Fruit fly (Drosophila melanogaster): ENCODE data around the gene CG3225.

The CG3225 gene

DNA sequence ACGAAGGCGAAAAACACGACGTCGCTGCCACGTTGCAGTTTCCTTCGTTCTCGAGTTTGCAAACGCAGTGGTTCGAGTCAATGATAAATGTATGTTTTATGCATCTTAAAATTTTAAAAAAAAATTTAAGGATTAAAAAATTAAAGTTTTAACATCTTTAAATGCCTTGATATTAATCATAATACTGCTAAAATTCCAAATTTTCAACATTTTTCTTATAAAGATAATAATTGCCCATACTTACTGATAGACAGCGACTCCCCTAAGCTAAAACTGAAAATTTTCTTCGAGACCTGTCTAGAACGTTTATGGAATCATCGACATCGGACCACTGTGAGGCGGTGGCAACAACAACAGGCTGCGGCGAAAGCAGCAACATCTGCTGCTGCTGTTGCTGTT is 3.3 kb upstream of the CG3225 start (continued):
- TF ChIP-seq Xbp1 (GFP tag; optimal IDR thresholded peaks at IDR 0.05) (peak; percentile 46), CG7786 (GFP tag; optimal IDR thresholded peaks at IDR 0.05) (no peak), CG14667 (GFP tag; IDR thresholded peaks at IDR 0.05) (peak; percentile 49), CG13424 (tag; optimal IDR thresholded peaks at IDR 0.05) (peak; percentile 73), eyg (GFP tag; optimal IDR thresholded peaks at IDR 0.05) (no peak), CG9727 (GFP tag; optimal IDR thresholded peaks at IDR 0.05) (peak; percentile 78), B-H2 (GFP tag; optimal IDR thresholded peaks at IDR 0.05) (peak; percentile 34), MTF-1 (GFP tag; optimal IDR thresholded peaks at IDR 0.05; ENCODE audit: borderline replicate concordance) (no peak), Adf1 (GFP tag; IDR thresholded peaks at IDR 0.05) (peak; percentile 40), Trl (optimal IDR thresholded peaks at IDR 0.05) (no peak), Trl (GFP tag; optimal IDR thresholded peaks at IDR 0.05) (peak; percentile 50), CG16813 (GFP tag; IDR thresholded peaks at IDR 0.05; ENCODE audit: partially characterized antibody) (0 out of 3 replicates have a peak, but pooled peaks have one; percentile 42), zen (tag; optimal IDR thresholded peaks at IDR 0.05) (no peak), CG7372 (GFP tag; IDR thresholded peaks at IDR 0.05) (peak; percentile 75), CG13775 (GFP tag; optimal IDR thresholded peaks at IDR 0.05) (peak; percentile 21), CG18476 (GFP tag; optimal IDR thresholded peaks at IDR 0.05) (peak; percentile 65), ci (GFP tag; IDR thresholded peaks at IDR 0.05) (peak; percentile 49; the same call in 2 of the 3 replicates), oc (tag; optimal IDR thresholded peaks at IDR 0.05) (no peak), CG3281 (GFP tag; optimal IDR thresholded peaks at IDR 0.05) (peak; percentile 83), CG10274 (GFP tag; optimal IDR thresholded peaks at IDR 0.05) (peak; percentile 5), CG18011 (GFP tag; optimal IDR thresholded peaks at IDR 0.05) (no peak), HLH54F (GFP tag; optimal IDR thresholded peaks at IDR 0.05) (peak; percentile 36), Antp (GFP tag; optimal IDR thresholded peaks at IDR 0.05) (peak; percentile 44), CG16779 (GFP tag; IDR thresholded peaks at IDR 0.05) (no peak), CG18619 (GFP tag; optimal IDR thresholded peaks at IDR 0.05) (peak; percentile 61), pan (optimal IDR thresholded peaks at IDR 0.05) (no peak), pan (GFP tag; optimal IDR thresholded peaks at IDR 0.05 in 1 of 2, IDR thresholded peaks at IDR 0.05 in 1 of 2) (peak in 1 of 2 experiments; percentile 66), CG10979 (tag; optimal IDR thresholded peaks at IDR 0.05) (peak; percentile 61), Drgx (GFP tag; IDR thresholded peaks at IDR 0.05) (peak; percentile 70), CG7556 (GFP tag; optimal IDR thresholded peaks at IDR 0.05) (peak; percentile 93), da (GFP tag; optimal IDR thresholded peaks at IDR 0.05) (no peak), ase (GFP tag; IDR thresholded peaks at IDR 0.05) (0 out of 3 replicates have a peak, but pooled peaks have one; percentile 31), al (GFP tag; IDR thresholded peaks at IDR 0.05) (peak; percentile 51; the same call in 1 of the 2 replicates), Doc3 (GFP tag; IDR thresholded peaks at IDR 0.05; ENCODE audit: partially characterized antibody) (no peak), CG12104 (GFP tag; optimal IDR thresholded peaks at IDR 0.05) (no peak), CG2875 (GFP tag; optimal IDR thresholded peaks at IDR 0.05) (peak; percentile 39), D19A (tag; optimal IDR thresholded peaks at IDR 0.05) (peak; percentile 68), Lim3 (GFP tag; IDR thresholded peaks at IDR 0.05) (peak; percentile 31; the same call in 1 of the 2 replicates), nerfin-1 (tag; optimal IDR thresholded peaks at IDR 0.05) (peak; percentile 35), dmrt11E (tag; optimal IDR thresholded peaks at IDR 0.05) (peak; percentile 18), CG7839 (tag; optimal IDR thresholded peaks at IDR 0.05) (peak; percentile 84), YL-1 (GFP tag; optimal IDR thresholded peaks at IDR 0.05) (no peak), Fer3 (tag; optimal IDR thresholded peaks at IDR 0.05) (peak; percentile 78), CG11085 (GFP tag; IDR thresholded peaks at IDR 0.05) (peak; percentile 80), klu (GFP tag; IDR thresholded peaks at IDR 0.05) (no peak), CG6683 (GFP tag; optimal IDR thresholded peaks at IDR 0.05) (peak; percentile 57), CG6175 (GFP tag; IDR thresholded peaks at IDR 0.05) (no peak), CG17802 (tag; optimal IDR thresholded peaks at IDR 0.05) (no peak), CG12659 (GFP tag; optimal IDR thresholded peaks at IDR 0.05) (peak; percentile 69), her (GFP tag; optimal IDR thresholded peaks at IDR 0.05) (no peak), Dip3 (GFP tag; optimal IDR thresholded peaks at IDR 0.05) (peak; percentile 4)

Measured in whole organism, embryonic.